Worm (Caenorhabditis elegans): ENCODE results near the gene fbxb-95.
"Not testable (repeated sequence)": the region's sequence is repeated elsewhere in the genome, so short reads cannot be mapped to it uniquely, and the experiment has no call there.

Gene fbxb-95

ce11 chrII:1854094-1854493 lies at the start of gene fbxb-95:
TSS of gene fbxb-95 (plus strand) at chrII:1854394.
- not testable (repeated sequence) for TF ChIP-seq dmd-4 (tag; optimal IDR thresholded peaks at IDR 0.05; ENCODE audit: borderline replicate concordance); ztf-16 (tag; optimal IDR thresholded peaks at IDR 0.05); ceh-24 (tag; optimal IDR thresholded peaks at IDR 0.05)

ce11 chrII:1806358-1806757 lies 47.8 kb upstream of the fbxb-95 start, which contains the start of gene C08F1.12:
TSS of gene C08F1.12 (minus strand) at chrII:1806458.
- no peak for TF ChIP-seq ets-4 (tag; optimal IDR thresholded peaks at IDR 0.05)
- TF ChIP-seq ceh-6 (GFP tag; optimal IDR thresholded peaks at IDR 0.05): no peak

ce11 chrII:1808217-1808616 lies 46.0 kb upstream of the fbxb-95 start, which contains the start of gene C08F1.8:
TSS of gene C08F1.8 (minus strand) at chrII:1808317.
- TF ChIP-seq sox-4 (tag; optimal IDR thresholded peaks at IDR 0.05) (no peak), hlh-30 (tag; optimal IDR thresholded peaks at IDR 0.05; ENCODE audit: insufficient read depth) (peak; percentile 42)

- TF ChIP-seq pros-1 (tag; optimal IDR thresholded peaks at IDR 0.05) (no peak), ceh-9 (tag; optimal IDR thresholded peaks at IDR 0.05) (no peak), npax-4 (tag; optimal IDR thresholded peaks at IDR 0.05) (no peak), dmd-4 (tag; optimal IDR thresholded peaks at IDR 0.05; ENCODE audit: borderline replicate concordance) (no peak), pqm-1 (tag; optimal IDR thresholded peaks at IDR 0.05) (no peak), fkh-6 (tag; optimal IDR thresholded peaks at IDR 0.05) (no peak), ref-2 (tag; optimal IDR thresholded peaks at IDR 0.05) (no peak), mec-3 (tag; optimal IDR thresholded peaks at IDR 0.05; ENCODE audit: borderline replicate concordance) (no peak), hlh-6 (tag; optimal IDR thresholded peaks at IDR 0.05) (no peak)
Measured at ce11 chrII:1816053-1816452, 38.1 kb upstream of the fbxb-95 start.

ce11 chrII:1818300-1818699 lies 35.9 kb upstream of the fbxb-95 start, which contains the start of gene fbxb-10:
TSS of gene fbxb-10 (minus strand) at chrII:1818400.
- TF ChIP-seq pat-9 (tag; optimal IDR thresholded peaks at IDR 0.05): no peak

ce11 chrII:1819944-1820570 lies 34.1 kb upstream of the fbxb-95 start, which contains the start of gene fbxc-19:
TSS of gene fbxc-19 (plus strand) at chrII:1820479.
- TF ChIP-seq dve-1 (tag; optimal IDR thresholded peaks at IDR 0.05): peak; percentile 12
- no peak for TF ChIP-seq Y22D7AL.16 (tag; optimal IDR thresholded peaks at IDR 0.05)
- TF ChIP-seq elt-2 (tag; optimal IDR thresholded peaks at IDR 0.05): peak; percentile 87
- TF ChIP-seq tbx-7 (tag; optimal IDR thresholded peaks at IDR 0.05): no peak
- no peak for TF ChIP-seq fkh-10 (GFP tag; optimal IDR thresholded peaks at IDR 0.05)

ce11 chrII:1820774-1821173 lies 33.4 kb upstream of the fbxb-95 start, which contains the start of gene fbxa-3:
TSS of gene fbxa-3 (minus strand) at chrII:1820874.
- TF ChIP-seq madf-2 (tag; optimal IDR thresholded peaks at IDR 0.05): no peak
- no peak for TF ChIP-seq sdc-2 (tag; optimal IDR thresholded peaks at IDR 0.05)
- no peak for TF ChIP-seq fkh-10 (GFP tag; optimal IDR thresholded peaks at IDR 0.05)
- no peak for TF ChIP-seq ets-4 (tag; optimal IDR thresholded peaks at IDR 0.05)
- no peak for TF ChIP-seq pros-1 (tag; optimal IDR thresholded peaks at IDR 0.05)
- TF ChIP-seq pat-9 (tag; optimal IDR thresholded peaks at IDR 0.05): no peak
- TF ChIP-seq ref-2 (tag; optimal IDR thresholded peaks at IDR 0.05): no peak
- no peak for TF ChIP-seq nhr-232 (tag; optimal IDR thresholded peaks at IDR 0.05)
- no peak for TF ChIP-seq C38D4.7 (GFP tag; optimal IDR thresholded peaks at IDR 0.05)
- no peak for TF ChIP-seq hlh-13 (GFP tag; optimal IDR thresholded peaks at IDR 0.05)
- no peak for TF ChIP-seq unc-55 (GFP tag; optimal IDR thresholded peaks at IDR 0.05)
- no peak for TF ChIP-seq fkh-6 (tag; optimal IDR thresholded peaks at IDR 0.05)
- TF ChIP-seq sox-4 (tag; optimal IDR thresholded peaks at IDR 0.05): no peak

Data from whole organism, late embryonic.